Fruit fly (Drosophila melanogaster): ENCODE data around the gene SmydA-2.

The SmydA-2 gene

dm6 chr3L:18996030-18996773, 6.8 kb downstream of the SmydA-2 start (continued):
- TF ChIP-seq CG8319 (GFP tag; optimal IDR thresholded peaks at IDR 0.05): peak; percentile 55
- peak; percentile 58 for TF ChIP-seq cyc (GFP tag; optimal IDR thresholded peaks at IDR 0.05)
- peak; percentile 71 for TF ChIP-seq CG6276 (GFP tag; optimal IDR thresholded peaks at IDR 0.05)
- peak; percentile 52 for TF ChIP-seq CG11762 (GFP tag; optimal IDR thresholded peaks at IDR 0.05; ENCODE audit: insufficient read depth)
- peak; percentile 51 for TF ChIP-seq topi (GFP tag; optimal IDR thresholded peaks at IDR 0.05)
- TF ChIP-seq CG16779 (tag; optimal IDR thresholded peaks at IDR 0.05): no peak
- peak; percentile 56 for TF ChIP-seq CG6808 (GFP tag; optimal IDR thresholded peaks at IDR 0.05)
- peak; percentile 20 for TF ChIP-seq dac (GFP tag; optimal IDR thresholded peaks at IDR 0.05)
- no peak for TF ChIP-seq Hr38 (GFP tag; optimal IDR thresholded peaks at IDR 0.05)

DNA sequence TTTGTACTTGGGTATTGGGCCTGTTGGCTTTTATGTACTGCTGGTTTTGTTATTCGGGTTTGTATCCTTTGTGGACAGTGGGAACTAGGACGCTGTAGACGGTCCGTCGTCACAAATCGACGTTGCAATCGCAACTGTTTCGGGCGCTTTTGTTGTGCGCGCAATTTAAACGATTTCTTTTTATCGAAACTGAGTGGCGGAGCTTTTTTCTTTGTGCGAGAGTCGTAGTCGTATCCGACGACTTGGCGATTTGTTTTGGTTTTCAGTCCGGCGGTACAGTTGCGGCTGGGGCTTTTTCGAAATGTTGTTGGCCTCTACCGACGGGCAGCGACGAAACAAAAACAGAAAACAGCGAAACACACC, 7.4 kb downstream of the SmydA-2 start:
- TF ChIP-seq Hr4 (GFP tag; optimal IDR thresholded peaks at IDR 0.05): no peak
- no peak for TF ChIP-seq CG6276 (GFP tag; optimal IDR thresholded peaks at IDR 0.05)
- peak; percentile 62 for TF ChIP-seq CG1621 (tag; optimal IDR thresholded peaks at IDR 0.05)
- TF ChIP-seq Sox15 (GFP tag; optimal IDR thresholded peaks at IDR 0.05): no peak
- no peak for TF ChIP-seq CG3919 (GFP tag; optimal IDR thresholded peaks at IDR 0.05)
- no peak for TF ChIP-seq CG10631 (GFP tag; optimal IDR thresholded peaks at IDR 0.05)
- TF ChIP-seq CG8632 (GFP tag; optimal IDR thresholded peaks at IDR 0.05): no peak
- peak; percentile 20 for TF ChIP-seq dsx (GFP tag; optimal IDR thresholded peaks at IDR 0.05; ENCODE audit: poor library complexity, severe bottlenecking)
- peak; percentile 66 for TF ChIP-seq Sox14 (GFP tag; optimal IDR thresholded peaks at IDR 0.05)
- peak; percentile 16 for TF ChIP-seq Eip93F (GFP tag; optimal IDR thresholded peaks at IDR 0.05)
- TF ChIP-seq CG4318 (GFP tag; optimal IDR thresholded peaks at IDR 0.05): no peak
- TF ChIP-seq CG11294 (GFP tag; IDR thresholded peaks at IDR 0.05): no peak
- TF ChIP-seq CG8319 (GFP tag; optimal IDR thresholded peaks at IDR 0.05): no peak
- TF ChIP-seq CG6163 (GFP tag; IDR thresholded peaks at IDR 0.05): peak; percentile 45; the same call in 1 of the 3 replicates
- TF ChIP-seq fkh (GFP tag; optimal IDR thresholded peaks at IDR 0.05): no peak

DNA sequence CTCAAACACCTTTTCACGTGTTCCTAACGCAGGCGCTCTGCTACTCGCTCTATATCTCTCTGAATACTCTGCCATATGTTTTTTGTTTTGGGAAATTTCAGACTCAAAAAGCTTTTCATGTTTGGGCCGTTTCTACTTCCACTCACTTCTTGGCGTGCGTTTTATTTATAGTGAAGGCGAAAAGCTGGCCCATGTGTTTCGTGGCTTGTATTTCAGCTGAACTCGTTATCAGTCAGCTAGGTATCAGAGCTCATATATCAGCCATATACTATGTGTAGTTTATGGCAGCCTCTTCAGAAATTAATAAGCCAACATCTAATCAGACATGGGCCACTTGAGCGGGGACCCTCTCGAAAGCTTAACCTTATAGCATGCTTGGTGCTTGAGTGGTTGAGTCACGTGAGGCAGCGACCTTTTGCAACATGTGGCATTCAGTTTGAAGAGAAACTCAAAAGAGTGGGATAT, 8.5 kb downstream of the SmydA-2 start:
- TF ChIP-seq Eip78C (GFP tag) (peak; percentile 29), CG3919 (GFP tag; optimal IDR thresholded peaks at IDR 0.05) (no peak)

DNA sequence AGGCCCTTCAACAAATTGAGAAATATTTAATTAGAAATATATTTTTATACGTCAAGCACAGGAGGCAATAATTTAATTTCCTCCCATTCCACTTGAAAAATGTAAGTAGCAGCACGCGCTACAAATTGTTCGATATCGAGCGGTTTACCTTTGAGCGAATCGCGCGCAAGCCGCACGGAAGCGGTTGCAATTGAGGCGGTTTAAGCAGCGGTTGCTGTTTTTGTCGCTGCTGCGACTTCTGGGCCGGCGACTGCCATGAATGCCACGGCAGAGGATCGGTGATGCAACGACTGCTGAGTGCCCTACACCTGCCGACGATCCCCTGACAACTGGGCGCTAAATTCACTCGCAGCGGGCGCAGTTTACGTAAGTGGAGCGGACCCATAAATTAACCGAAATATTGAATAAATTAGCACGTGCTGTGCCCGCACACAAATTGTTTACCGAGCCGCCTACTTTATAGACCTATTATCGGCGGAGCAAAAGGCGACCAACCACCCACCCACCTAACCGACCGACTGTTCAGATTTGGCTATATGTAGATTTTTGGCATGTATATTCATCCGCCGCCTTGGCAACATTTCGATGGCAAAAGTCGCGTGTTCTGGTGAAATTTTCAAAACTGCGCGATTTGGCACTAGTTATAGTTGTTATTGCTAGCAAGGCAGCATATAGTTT, 9.3 kb downstream of the SmydA-2 start:
- no peak for TF ChIP-seq CG9139 (GFP tag; optimal IDR thresholded peaks at IDR 0.05)
- TF ChIP-seq CG6808 (GFP tag; optimal IDR thresholded peaks at IDR 0.05): no peak
- TF ChIP-seq fd59A (GFP tag; optimal IDR thresholded peaks at IDR 0.05): no peak
- TF ChIP-seq CG31627 (GFP tag; optimal IDR thresholded peaks at IDR 0.05): no peak
- no peak for TF ChIP-seq ss (GFP tag; optimal IDR thresholded peaks at IDR 0.05)
- no peak for TF ChIP-seq cyc (GFP tag; optimal IDR thresholded peaks at IDR 0.05)
- no peak for TF ChIP-seq CG6854 (GFP tag; optimal IDR thresholded peaks at IDR 0.05)
- no peak for TF ChIP-seq salr (GFP tag; optimal IDR thresholded peaks at IDR 0.05)
- no peak for TF ChIP-seq CG6792 (GFP tag; optimal IDR thresholded peaks at IDR 0.05)

- TF ChIP-seq Met (GFP tag; optimal IDR thresholded peaks at IDR 0.05): no peak
- no peak for TF ChIP-seq CG11762 (GFP tag; optimal IDR thresholded peaks at IDR 0.05; ENCODE audit: insufficient read depth)
- TF ChIP-seq svp (GFP tag): peak; percentile 63
- no peak for TF ChIP-seq ss (GFP tag; optimal IDR thresholded peaks at IDR 0.05)
- TF ChIP-seq cyc (GFP tag; optimal IDR thresholded peaks at IDR 0.05): no peak
- TF ChIP-seq CG32006 (GFP tag; optimal IDR thresholded peaks at IDR 0.05): no peak
Observed at dm6 chr3L:18992820-18993219, 10.2 kb downstream of the SmydA-2 start.
